Fruit fly (Drosophila melanogaster) whole organism, wandering third instar larva: ENCODE results near the gene CG2991.

Experiments
- Abd-B ChIP-seq: fragments of >200 bp; optimal IDR thresholded peaks from 2 replicates; lab custom pipeline; 2017; ENCODE audit warnings: missing biosample characterization, missing genetic modification characterization
- brk ChIP-seq: fragments of 200-800 bp; sonication (Bioruptor generic); optimal IDR thresholded peaks from 2 replicates; lab custom pipeline; 2016; ENCODE audit warnings: missing biosample characterization, mild to moderate bottlenecking, missing genetic modification characterization
- fru ChIP-seq: fragments of 200-800 bp; sonication (Bioruptor generic); optimal IDR thresholded peaks from 3 replicates; lab custom pipeline; 2016; ENCODE audit warnings: missing biosample characterization, mild to moderate bottlenecking, missing genetic modification characterization
- pan ChIP-seq: fragments of >200 bp; optimal IDR thresholded peaks from 2 replicates; lab custom pipeline; 2017
- psq ChIP-seq: fragments of 200-800 bp; sonication (Bioruptor generic); optimal IDR thresholded peaks from 3 replicates; lab custom pipeline; 2017; ENCODE audit warnings: missing biosample characterization, mild to moderate bottlenecking, missing genetic modification characterization, moderate library complexity
- rgr ChIP-seq: fragments of 200-800 bp; sonication (Bioruptor generic); optimal IDR thresholded peaks from 3 replicates; lab custom pipeline; 2016; ENCODE audit warnings: missing biosample characterization, mild to moderate bottlenecking, missing genetic modification characterization

DNA sequence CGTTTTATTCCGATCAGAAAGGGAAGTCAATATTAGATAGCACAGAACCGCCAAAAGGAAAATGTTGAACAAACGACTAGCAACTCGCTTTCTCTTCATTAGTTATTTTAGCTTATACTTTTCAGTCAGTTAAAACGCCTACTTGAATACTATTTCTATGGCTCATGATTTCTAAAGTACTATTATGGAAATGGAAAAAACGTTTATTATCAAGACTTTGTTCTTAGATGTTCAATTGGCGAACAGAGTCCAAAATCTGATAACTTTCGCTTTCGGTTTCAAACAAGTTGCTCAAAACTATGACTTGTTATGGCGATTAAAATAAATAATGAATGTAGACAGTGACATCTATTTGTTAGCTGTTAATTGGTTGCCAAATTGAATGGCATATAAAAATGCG is 31.6 kb upstream of the CG2991 start, which contains the start of gene CG3123:
- TF ChIP-seq pan (no peak), brk (GFP tag; lab: Kevin White, UChicago) (no peak), psq (GFP tag; lab: Kevin White, UChicago) (no peak), fru (GFP tag; lab: Kevin White, UChicago) (no peak), Abd-B (GFP tag; lab: Kevin White, UChicago) (no peak), rgr (GFP tag; lab: Kevin White, UChicago) (no peak)
